Fruit fly (Drosophila melanogaster) whole organism, embryonic: ENCODE data around the gene CG4594.
A peak's percentile ranks its signal among the peaks of the same experiment; 100 is the strongest.

Source experiments
- CG10274 ChIP-seq: fragments of 200-800 bp; sonication (Bioruptor generic); optimal IDR thresholded peaks from 3 replicates; lab custom pipeline; 2017; ENCODE audit warnings: missing biosample characterization, mild to moderate bottlenecking, missing genetic modification characterization
- CG11247 ChIP-seq: fragments of 200-800 bp; sonication (Bioruptor generic); IDR thresholded peaks from 2 replicates; pipeline ENCODE4 v1.3.6; 2022; ENCODE audit warnings: missing biosample characterization, missing genetic modification characterization
- CG11695 ChIP-seq: fragments of 200-800 bp; sonication (Bioruptor generic); IDR thresholded peaks from 3 replicates; pipeline ENCODE4 v1.3.6; 2022; ENCODE audit warnings: missing biosample characterization, missing genetic modification characterization
- CG11723 ChIP-seq: fragments of 200-800 bp; sonication (Bioruptor generic); optimal IDR thresholded peaks from 2 replicates; lab custom pipeline; 2017; ENCODE audit warnings: missing biosample characterization, mild to moderate bottlenecking, missing genetic modification characterization
- CG14860 ChIP-seq: fragments of 200-800 bp; sonication (Bioruptor generic); IDR thresholded peaks from 3 replicates; pipeline ENCODE4 v1.3.6; 2022; ENCODE audit warnings: missing biosample characterization, missing genetic modification characterization; ENCODE audit not compliant: partially characterized antibody
- CG16863 ChIP-seq: fragments of 200-800 bp; sonication (Bioruptor generic); optimal IDR thresholded peaks from 3 replicates; lab custom pipeline; 2016; ENCODE audit warnings: missing biosample characterization, missing genetic modification characterization
- CG2875 ChIP-seq: fragments of 200-800 bp; sonication (Bioruptor generic); optimal IDR thresholded peaks from 2 replicates; lab custom pipeline; 2017; ENCODE audit warnings: missing biosample characterization, mild to moderate bottlenecking, missing genetic modification characterization, missing genetic modification reagents
- CG33213 ChIP-seq: fragments of 200-800 bp; sonication (Bioruptor generic); optimal IDR thresholded peaks from 3 replicates; lab custom pipeline; 2016; ENCODE audit warnings: missing biosample characterization, missing genetic modification characterization
- CG4282 ChIP-seq: fragments of 200-800 bp; sonication (Bioruptor generic); optimal IDR thresholded peaks from 2 replicates; lab custom pipeline; 2016; ENCODE audit warnings: missing biosample characterization, missing genetic modification characterization
- CG5180 ChIP-seq: fragments of 200-800 bp; sonication (Bioruptor generic); optimal IDR thresholded peaks from 3 replicates; lab custom pipeline; 2017; ENCODE audit warnings: missing biosample characterization, missing genetic modification characterization, mild to moderate bottlenecking, moderate library complexity, missing genetic modification reagents
- CG5245 ChIP-seq: fragments of 200-800 bp; sonication (Bioruptor generic); optimal IDR thresholded peaks from 3 replicates; lab custom pipeline; 2016; ENCODE audit warnings: missing biosample characterization, missing genetic modification characterization
- CG6654 ChIP-seq: fragments of 200-800 bp; sonication (Bioruptor generic); optimal IDR thresholded peaks from 2 replicates; lab custom pipeline; 2017; ENCODE audit warnings: missing biosample characterization, mild to moderate bottlenecking, missing genetic modification characterization
- CG7987 ChIP-seq: fragments of 200-800 bp; sonication (Bioruptor generic); optimal IDR thresholded peaks from 2 replicates; lab custom pipeline; 2018; ENCODE audit warnings: missing biosample characterization, mild to moderate bottlenecking, missing genetic modification characterization, moderate library complexity
- CG9876 ChIP-seq: fragments of 200-800 bp; sonication (Bioruptor generic); optimal IDR thresholded peaks from 2 replicates; lab custom pipeline; 2016; ENCODE audit warnings: missing biosample characterization, missing genetic modification characterization
- Camta ChIP-seq: fragments of 200-800 bp; sonication (Bioruptor generic); optimal IDR thresholded peaks from 2 replicates; lab custom pipeline; 2016; ENCODE audit warnings: missing biosample characterization, missing genetic modification characterization
- Chrac-16 ChIP-seq: fragments of 200-800 bp; sonication (Bioruptor generic); optimal IDR thresholded peaks from 3 replicates; lab custom pipeline; 2016; ENCODE audit warnings: missing biosample characterization, missing genetic modification characterization
- D ChIP-seq, 2 experiments: fragments of 200-800 bp in 1 of 2; fragments of >200 bp in 1 of 2; sonication (Bioruptor generic) in 1 of 2; optimal IDR thresholded peaks; 2 replicates in 1 of 2; 3 replicates in 1 of 2; lab custom pipeline; 2017; ENCODE audit warnings: mild to moderate bottlenecking in 1 of 2, missing biosample characterization in 1 of 2, missing genetic modification characterization in 1 of 2, missing genetic modification reagents in 1 of 2
- Fer3 ChIP-seq: fragments of 200-800 bp; sonication (Bioruptor generic); optimal IDR thresholded peaks from 2 replicates; lab custom pipeline; 2018; ENCODE audit warnings: missing biosample characterization, mild to moderate bottlenecking, missing genetic modification characterization, moderate library complexity
- HLH54F ChIP-seq: fragments of 200-800 bp; sonication (Bioruptor generic); optimal IDR thresholded peaks from 3 replicates; lab custom pipeline; 2016; ENCODE audit warnings: missing biosample characterization, missing genetic modification characterization
- Hmx ChIP-seq: fragments of 200-800 bp; sonication (Bioruptor generic); optimal IDR thresholded peaks from 2 replicates; lab custom pipeline; 2016; ENCODE audit warnings: missing biosample characterization, missing genetic modification characterization
- NK7.1 ChIP-seq: fragments of 200-800 bp; sonication (Bioruptor generic); optimal IDR thresholded peaks from 3 replicates; lab custom pipeline; 2016; ENCODE audit warnings: missing biosample characterization, missing genetic modification characterization
- Neu2 ChIP-seq: fragments of 200-800 bp; sonication (Bioruptor generic); optimal IDR thresholded peaks from 3 replicates; lab custom pipeline; 2016; ENCODE audit warnings: missing biosample characterization, missing genetic modification characterization, borderline replicate concordance
- Sry-β ChIP-seq: fragments of 200-800 bp; sonication (Bioruptor generic); optimal IDR thresholded peaks from 2 replicates; lab custom pipeline; 2018; ENCODE audit warnings: missing biosample characterization, mild to moderate bottlenecking, missing genetic modification characterization, moderate library complexity
- TFAM ChIP-seq: fragments of 200-800 bp; sonication (Bioruptor generic); optimal IDR thresholded peaks from 2 replicates; lab custom pipeline; 2017; ENCODE audit warnings: missing biosample characterization, missing genetic modification characterization, inconsistent platforms
- bigmax ChIP-seq: fragments of 200-800 bp; sonication (Bioruptor generic); optimal IDR thresholded peaks from 2 replicates; lab custom pipeline; 2018; ENCODE audit warnings: missing biosample characterization, mild to moderate bottlenecking, missing genetic modification characterization
- caup ChIP-seq: fragments of 200-800 bp; sonication (Bioruptor generic); optimal IDR thresholded peaks from 3 replicates; lab custom pipeline; 2017; ENCODE audit warnings: missing biosample characterization, mild to moderate bottlenecking, missing genetic modification characterization, moderate library complexity; ENCODE audit not compliant: severe bottlenecking
- cg ChIP-seq: fragments of 200-800 bp; sonication (Bioruptor generic); optimal IDR thresholded peaks from 3 replicates; lab custom pipeline; 2019; ENCODE audit warnings: missing biosample characterization, mild to moderate bottlenecking, missing genetic modification characterization, moderate library complexity
- crol ChIP-seq: fragments of 200-800 bp; sonication (Bioruptor generic); IDR thresholded peaks from 2 replicates; pipeline ENCODE4 v1.3.6; 2022; ENCODE audit warnings: missing biosample characterization, missing genetic modification characterization
- cwo ChIP-seq: fragments of 200-800 bp; sonication (Bioruptor generic); optimal IDR thresholded peaks from 3 replicates; lab custom pipeline; 2017; ENCODE audit warnings: missing biosample characterization, missing genetic modification characterization, mild to moderate bottlenecking, moderate library complexity, missing genetic modification reagents
- da ChIP-seq: fragments of 200-800 bp; sonication (Bioruptor generic); optimal IDR thresholded peaks from 2 replicates; lab custom pipeline; 2016; ENCODE audit warnings: missing biosample characterization, missing genetic modification characterization
- gce ChIP-seq: fragments of 200-800 bp; sonication (Bioruptor generic); IDR thresholded peaks from 3 replicates; pipeline ENCODE4 v1.3.6; 2022; ENCODE audit warnings: missing biosample characterization, missing genetic modification characterization
- gfzf ChIP-seq: fragments of 200-800 bp; sonication (Bioruptor generic); optimal IDR thresholded peaks from 2 replicates; lab custom pipeline; 2016; ENCODE audit warnings: missing biosample characterization, mild to moderate bottlenecking, missing genetic modification characterization, moderate library complexity
- kah ChIP-seq: fragments of 200-800 bp; sonication (Bioruptor generic); optimal IDR thresholded peaks from 2 replicates; lab custom pipeline; 2018; ENCODE audit warnings: missing biosample characterization, mild to moderate bottlenecking, missing genetic modification characterization
- lab ChIP-seq: fragments of 200-800 bp; sonication (Bioruptor generic); optimal IDR thresholded peaks from 3 replicates; lab custom pipeline; 2017; ENCODE audit warnings: missing biosample characterization, missing genetic modification characterization, mild to moderate bottlenecking, moderate library complexity, missing genetic modification reagents
- lbe ChIP-seq: fragments of 200-800 bp; sonication (Bioruptor generic); optimal IDR thresholded peaks from 2 replicates; lab custom pipeline; 2016; ENCODE audit warnings: missing biosample characterization, mild to moderate bottlenecking, missing genetic modification characterization
- oc ChIP-seq: fragments of 200-800 bp; sonication (Bioruptor generic); optimal IDR thresholded peaks from 2 replicates; lab custom pipeline; 2018; ENCODE audit warnings: missing biosample characterization, mild to moderate bottlenecking, missing genetic modification characterization, moderate library complexity
- pan ChIP-seq, 4 experiments: fragments of >200 bp in 3 of 4; fragments of 200-800 bp in 1 of 4; sonication (Bioruptor generic) in 1 of 4; optimal IDR thresholded peaks in 3 of 4; IDR thresholded peaks in 1 of 4; 2 replicates each; pipeline versions ENCODE4 v1.3.6 to Lab custom; 2017 to 2022; ENCODE audit warnings: missing biosample characterization in 2 of 4, missing genetic modification characterization in 2 of 4, mixed read lengths in 1 of 4
- peb ChIP-seq: fragments of 200-800 bp; sonication (Bioruptor generic); IDR thresholded peaks from 2 replicates; pipeline ENCODE4 v1.3.6; 2022; ENCODE audit warnings: missing biosample characterization, missing genetic modification characterization
- pho ChIP-seq: fragments of 200-800 bp; sonication (Bioruptor generic); optimal IDR thresholded peaks from 2 replicates; lab custom pipeline; 2016; ENCODE audit warnings: missing biosample characterization, missing genetic modification characterization
- pum ChIP-seq: fragments of 200-800 bp; sonication (Bioruptor generic); optimal IDR thresholded peaks from 2 replicates; lab custom pipeline; 2016; ENCODE audit warnings: missing biosample characterization, missing genetic modification characterization
- pzg ChIP-seq: fragments of 200-800 bp; sonication (Bioruptor generic); optimal IDR thresholded peaks from 3 replicates; lab custom pipeline; 2018; ENCODE audit warnings: missing biosample characterization, mild to moderate bottlenecking, missing genetic modification characterization, moderate library complexity
- salm ChIP-seq: fragments of 200-800 bp; sonication (Bioruptor generic); optimal IDR thresholded peaks from 2 replicates; lab custom pipeline; 2018; ENCODE audit warnings: missing biosample characterization, mild to moderate bottlenecking, missing genetic modification characterization
- sd ChIP-seq: fragments of 200-800 bp; sonication (Bioruptor generic); optimal IDR thresholded peaks from 3 replicates; lab custom pipeline; 2018; ENCODE audit warnings: missing biosample characterization, mild to moderate bottlenecking, missing genetic modification characterization, moderate library complexity
- slou ChIP-seq: fragments of 200-800 bp; sonication (Bioruptor generic); optimal IDR thresholded peaks from 3 replicates; lab custom pipeline; 2016; ENCODE audit warnings: missing biosample characterization, missing genetic modification characterization
- tin ChIP-seq: fragments of 200-800 bp; sonication (Bioruptor generic); optimal IDR thresholded peaks from 3 replicates; lab custom pipeline; 2016; ENCODE audit warnings: missing biosample characterization, missing genetic modification characterization
- ttk ChIP-seq: fragments of 200-800 bp; sonication (Bioruptor generic); IDR thresholded peaks from 2 replicates; pipeline ENCODE4 v2.1.2; 2022; ENCODE audit warnings: missing biosample characterization, missing genetic modification characterization
- twi ChIP-seq: fragments of 200-800 bp; optimal IDR thresholded peaks from 2 replicates; lab custom pipeline; 2019; ENCODE audit warnings: missing biosample characterization, mild to moderate bottlenecking, missing genetic modification characterization, moderate library complexity

CG4594 gene

DNA sequence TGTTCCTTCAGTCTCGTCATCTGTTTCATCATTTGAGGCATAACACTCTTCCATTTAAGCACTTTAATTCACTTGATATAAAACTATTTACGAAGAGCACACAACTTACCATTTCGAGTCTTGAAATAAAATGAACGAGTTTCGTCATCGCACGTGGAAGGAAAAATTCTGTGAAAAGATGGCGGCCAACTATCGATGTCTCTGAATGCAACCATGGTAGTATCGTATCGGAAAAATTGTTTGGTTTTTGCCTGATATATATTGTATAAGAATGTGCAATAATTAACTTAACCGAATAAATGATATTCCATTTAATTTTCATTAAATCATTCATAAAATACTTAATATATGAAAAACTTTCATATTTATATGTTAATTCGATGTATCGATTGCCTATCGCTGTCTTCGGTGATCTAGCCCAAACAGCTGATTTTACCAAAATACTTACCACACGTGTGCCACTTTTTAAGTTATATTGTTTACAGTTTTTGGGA, 25.0 kb upstream of the CG4594 start, which contains the start of gene Bka (continued):
- peak; percentile 88 for TF ChIP-seq sd (tag; lab: Kevin White, UChicago)
- TF ChIP-seq Camta (GFP tag; lab: Kevin White, UChicago) = no peak
- TF ChIP-seq caup (GFP tag; lab: Kevin White, UChicago) = peak; percentile 79
- peak; percentile 28 for TF ChIP-seq oc (tag; lab: Kevin White, UChicago)
- peak; percentile 54 for TF ChIP-seq cwo (GFP tag; lab: Kevin White, UChicago)

- TF ChIP-seq NK7.1 (no peak), cg (no peak), CG33213 (peak; percentile 39), Chrac-16 (peak; percentile 21), gce (GFP tag; lab: Robert Waterston, UW) (no peak), Neu2 (GFP tag; lab: Kevin White, UChicago) (no peak), gfzf (peak; percentile 18), Hmx (GFP tag; lab: Kevin White, UChicago) (no peak), CG6654 (GFP tag; lab: Kevin White, UChicago) (no peak), lab (peak; percentile 68), CG11723 (GFP tag; lab: Kevin White, UChicago) (no peak), CG2875 (GFP tag; lab: Kevin White, UChicago) (peak; percentile 13), slou (peak; percentile 28), CG5245 (no peak), twi (no peak), CG10274 (GFP tag; lab: Kevin White, UChicago) (no peak), kah (GFP tag; lab: Kevin White, UChicago) (no peak), CG5180 (no peak), CG4282 (GFP tag; lab: Kevin White, UChicago) (no peak), CG11247 (no peak), pum (GFP tag; lab: Kevin White, UChicago) (no peak), D (optimal IDR thresholded peaks at IDR 0.05; lab: Kevin White, UChicago) (no peak), D (GFP tag; optimal IDR thresholded peaks at IDR 0.05; lab: Kevin White, UChicago) (peak; percentile 16), CG14860 (GFP tag; lab: Robert Waterston, UW) (peak; percentile 98), TFAM (GFP tag; lab: Kevin White, UChicago) (no peak), Fer3 (tag; lab: Kevin White, UChicago) (peak; percentile 50), pan (optimal IDR thresholded peaks at IDR 0.05; lab: Kevin White, UChicago) (no peak), pan (GFP tag; optimal IDR thresholded peaks at IDR 0.05 in 1 of 2, IDR thresholded peaks at IDR 0.05 in 1 of 2) (peak in 1 of 2 experiments; percentile 7), ttk (no peak), Sry-β (GFP tag; lab: Kevin White, UChicago) (peak; percentile 59), peb (GFP tag; lab: Robert Waterston, UW) (no peak), CG16863 (GFP tag; lab: Kevin White, UChicago) (peak; percentile 21), CG9876 (GFP tag; lab: Kevin White, UChicago) (no peak), salm (tag; lab: Kevin White, UChicago) (peak; percentile 60), HLH54F (peak; percentile 13), CG11695 (GFP tag; lab: Robert Waterston, UW) (no peak), bigmax (GFP tag; lab: Kevin White, UChicago) (peak; percentile 66), crol (GFP tag; lab: Robert Waterston, UW) (no peak), pzg (GFP tag; lab: Kevin White, UChicago) (peak; percentile 81), tin (GFP tag; lab: Kevin White, UChicago) (no peak), CG7987 (GFP tag; lab: Kevin White, UChicago) (peak; percentile 68), pho (peak; percentile 31), da (GFP tag; lab: Kevin White, UChicago) (no peak), lbe (GFP tag; lab: Kevin White, UChicago) (peak; percentile 69)
Observed at dm6 chr2L:9897296-9897695, 22.7 kb upstream of the CG4594 start, which contains the start of gene RpS2. RpS2 (minus strand) TSS chr2L:9897552.
